Fruit fly (Drosophila melanogaster): ENCODE results near the gene hh.

hh gene

dm6 chr3R:23191108-23191771 lies 49.5 kb upstream of the hh start (continued):
- TF ChIP-seq CG2202 (tag; optimal IDR thresholded peaks at IDR 0.05) (no peak), Hr51 (GFP tag; optimal IDR thresholded peaks at IDR 0.05) (no peak), Dip2 (GFP tag; IDR thresholded peaks at IDR 0.05) (no peak), CG14667 (GFP tag; IDR thresholded peaks at IDR 0.05) (no peak), bigmax (GFP tag; optimal IDR thresholded peaks at IDR 0.05) (no peak), gt (GFP tag; IDR thresholded peaks at IDR 0.05) (no peak), ftz-f1 (GFP tag; optimal IDR thresholded peaks at IDR 0.05) (no peak), fru (optimal IDR thresholded peaks at IDR 0.05) (no peak), ttk (GFP tag; IDR thresholded peaks at IDR 0.05) (no peak), Hsf (GFP tag; optimal IDR thresholded peaks at IDR 0.05) (peak; percentile 1), Optix (GFP tag; IDR thresholded peaks at IDR 0.05) (no peak), wdn (GFP tag; IDR thresholded peaks at IDR 0.05) (peak; percentile 47), Xbp1 (GFP tag; optimal IDR thresholded peaks at IDR 0.05) (peak; percentile 17), gcm (GFP tag; optimal IDR thresholded peaks at IDR 0.05) (no peak), Mad (GFP tag; optimal IDR thresholded peaks at IDR 0.05) (no peak), Sry-β (GFP tag; optimal IDR thresholded peaks at IDR 0.05) (no peak), CG14441 (GFP tag; IDR thresholded peaks at IDR 0.05) (no peak), CG7928 (GFP tag; optimal IDR thresholded peaks at IDR 0.05) (no peak), Side (GFP tag; optimal IDR thresholded peaks at IDR 0.05) (no peak), CG11093 (GFP tag; IDR thresholded peaks at IDR 0.05) (no peak), CG18262 (tag; optimal IDR thresholded peaks at IDR 0.05) (peak; percentile 21), Sox102F (GFP tag; optimal IDR thresholded peaks at IDR 0.05) (no peak), Fer1 (GFP tag; optimal IDR thresholded peaks at IDR 0.05) (peak; percentile 3), CG5953 (GFP tag; IDR thresholded peaks at IDR 0.05) (no peak), maf-S (GFP tag; optimal IDR thresholded peaks at IDR 0.05) (no peak), hkb (optimal IDR thresholded peaks at IDR 0.05) (no peak), hkb (GFP tag; IDR thresholded peaks at IDR 0.05) (0 out of 2 replicates have a peak, but pooled peaks have one; percentile 42), CG6272 (GFP tag; IDR thresholded peaks at IDR 0.05) (no peak), corto (GFP tag; optimal IDR thresholded peaks at IDR 0.05) (peak; percentile 44), mirr (GFP tag; optimal IDR thresholded peaks at IDR 0.05) (no peak), pho (GFP tag; optimal IDR thresholded peaks at IDR 0.05) (no peak), CG5245 (GFP tag; optimal IDR thresholded peaks at IDR 0.05) (no peak), CG6254 (GFP tag; optimal IDR thresholded peaks at IDR 0.05) (no peak), tup (GFP tag; optimal IDR thresholded peaks at IDR 0.05) (no peak), kni (GFP tag; optimal IDR thresholded peaks at IDR 0.05) (no peak), sna (GFP tag; IDR thresholded peaks at IDR 0.05; ENCODE audit: partially characterized antibody) (no peak), CG15269 (tag; optimal IDR thresholded peaks at IDR 0.05) (peak; percentile 34), eve (GFP tag; optimal IDR thresholded peaks at IDR 0.05) (no peak), org-1 (GFP tag; optimal IDR thresholded peaks at IDR 0.05) (no peak), chif (GFP tag; optimal IDR thresholded peaks at IDR 0.05) (no peak), CG4854 (GFP tag; optimal IDR thresholded peaks at IDR 0.05) (no peak), MTF-1 (GFP tag; optimal IDR thresholded peaks at IDR 0.05; ENCODE audit: borderline replicate concordance) (no peak), CG43689 (GFP tag; IDR thresholded peaks at IDR 0.05) (no peak), Bgb (GFP tag; IDR thresholded peaks at IDR 0.05; ENCODE audit: partially characterized antibody) (peak; percentile 71; the same call in 1 of the 2 replicates), D19B (GFP tag; optimal IDR thresholded peaks at IDR 0.05) (no peak), CG6791 (GFP tag; IDR thresholded peaks at IDR 0.05; ENCODE audit: partially characterized antibody) (no peak), cg (GFP tag; optimal IDR thresholded peaks at IDR 0.05) (no peak), Fer2 (tag; optimal IDR thresholded peaks at IDR 0.05) (no peak), bab2 (GFP tag; optimal IDR thresholded peaks at IDR 0.05) (peak; percentile 2), Gsc (GFP tag; IDR thresholded peaks at IDR 0.05) (no peak), Tbp (GFP tag; optimal IDR thresholded peaks at IDR 0.05) (no peak)

Measured in whole organism, embryonic.